Worm (Caenorhabditis elegans) whole organism, L2 larva: ENCODE results near the gene Y54G2A.16.

Source experiments
- C34F6.9 ChIP-seq: fragments of 150-350 bp; optimal IDR thresholded peaks from 2 replicates; lab custom pipeline; 2014; ENCODE audit warnings: missing biosample characterization, missing genetic modification characterization
- F13H6.1 ChIP-seq: sonication (generic microtip); optimal IDR thresholded peaks from 2 replicates; lab custom pipeline; 2016; ENCODE audit warnings: missing genetic modification characterization, missing compliant biosample characterization
- R02D3.7 ChIP-seq: fragments of 150-350 bp; optimal IDR thresholded peaks from 2 replicates; lab custom pipeline; 2014; ENCODE audit warnings: missing biosample characterization, missing genetic modification characterization
- Y55F3AM.14 ChIP-seq: fragments of 200-800 bp; sonication (Bioruptor generic); optimal IDR thresholded peaks from 2 replicates; lab custom pipeline; 2018; ENCODE audit warnings: mild to moderate bottlenecking, missing genetic modification characterization, missing compliant biosample characterization
- ZK546.5 ChIP-seq: sonication (generic microtip); optimal IDR thresholded peaks from 2 replicates; lab custom pipeline; 2017; ENCODE audit warnings: missing biosample characterization, missing genetic modification characterization
- aly-2 ChIP-seq: fragments of 150-350 bp; optimal IDR thresholded peaks from 2 replicates; lab custom pipeline; 2014; ENCODE audit warnings: missing biosample characterization, missing genetic modification characterization
- ama-1 ChIP-seq: fragments of 150-350 bp; optimal IDR thresholded peaks from 2 replicates; lab custom pipeline; 2018; ENCODE audit warnings: inconsistent platforms
- blmp-1 ChIP-seq: sonication (generic microtip); optimal IDR thresholded peaks from 2 replicates; lab custom pipeline; 2017; ENCODE audit warnings: missing genetic modification characterization, mild to moderate bottlenecking, missing compliant biosample characterization, antibody characterized with exemption, moderate library complexity; ENCODE audit not compliant: insufficient read depth
- ceh-82 ChIP-seq: fragments of 150-350 bp; optimal IDR thresholded peaks from 2 replicates; lab custom pipeline; 2014; ENCODE audit warnings: missing biosample characterization, missing genetic modification characterization
- crh-2 ChIP-seq: sonication (generic microtip); optimal IDR thresholded peaks from 2 replicates; lab custom pipeline; 2017; ENCODE audit warnings: missing biosample characterization, missing genetic modification characterization
- dmd-4 ChIP-seq: sonication (generic microtip); optimal IDR thresholded peaks from 2 replicates; lab custom pipeline; 2017; ENCODE audit warnings: missing biosample characterization, missing genetic modification characterization
- elt-1 ChIP-seq: fragments of 150-350 bp; optimal IDR thresholded peaks from 2 replicates; lab custom pipeline; 2014; ENCODE audit warnings: missing biosample characterization, missing genetic modification characterization
- elt-3 ChIP-seq: sonication (generic microtip); optimal IDR thresholded peaks from 2 replicates; lab custom pipeline; 2017; ENCODE audit warnings: missing biosample characterization, missing genetic modification characterization
- fos-1 ChIP-seq: fragments of 150-350 bp; optimal IDR thresholded peaks from 2 replicates; lab custom pipeline; 2014; ENCODE audit warnings: missing biosample characterization, missing genetic modification characterization
- gmeb-1 ChIP-seq: fragments of 150-350 bp; optimal IDR thresholded peaks from 2 replicates; lab custom pipeline; 2014; ENCODE audit warnings: missing biosample characterization, missing genetic modification characterization
- lin-11 ChIP-seq: fragments of 150-350 bp; sonication (generic microtip); optimal IDR thresholded peaks from 2 replicates; lab custom pipeline; 2014; ENCODE audit warnings: missing biosample characterization, missing genetic modification characterization, inconsistent platforms, mixed read lengths
- lin-13 ChIP-seq: fragments of 150-350 bp; optimal IDR thresholded peaks from 2 replicates; lab custom pipeline; 2014; ENCODE audit warnings: missing biosample characterization, missing genetic modification reagents, missing genetic modification characterization
- lin-39 ChIP-seq: fragments of 150-350 bp; optimal IDR thresholded peaks from 2 replicates; lab custom pipeline; 2014; ENCODE audit warnings: missing biosample characterization, missing genetic modification reagents, missing genetic modification characterization
- lsy-2 ChIP-seq, 2 experiments: fragments of 150-350 bp in 1 of 2; sonication (generic microtip) in 1 of 2; optimal IDR thresholded peaks; 2 replicates each; lab custom pipeline; 2014 to 2017; ENCODE audit warnings: missing biosample characterization in 2 of 2, missing genetic modification characterization in 2 of 2
- mbf-1 ChIP-seq: sonication (generic microtip); optimal IDR thresholded peaks from 2 replicates; lab custom pipeline; 2017; ENCODE audit warnings: missing biosample characterization, missing genetic modification characterization
- mdl-1 ChIP-seq, 2 experiments: fragments of 150-350 bp in 1 of 2; sonication (generic microtip) in 1 of 2; optimal IDR thresholded peaks; 2 replicates each; lab custom pipeline; 2017; ENCODE audit warnings: missing biosample characterization in 2 of 2, missing genetic modification characterization in 2 of 2
- nhr-129 ChIP-seq: fragments of 150-350 bp; optimal IDR thresholded peaks from 2 replicates; lab custom pipeline; 2014; ENCODE audit warnings: missing biosample characterization, missing genetic modification characterization
- nhr-21 ChIP-seq: fragments of 150-350 bp; optimal IDR thresholded peaks from 2 replicates; lab custom pipeline; 2014; ENCODE audit warnings: missing biosample characterization, missing genetic modification characterization
- nhr-237 ChIP-seq: fragments of 150-350 bp; optimal IDR thresholded peaks from 2 replicates; lab custom pipeline; 2014; ENCODE audit warnings: missing biosample characterization, missing genetic modification characterization
- nhr-25 ChIP-seq: fragments of 150-350 bp; sonication (generic microtip); optimal IDR thresholded peaks from 3 replicates; lab custom pipeline; 2014; ENCODE audit warnings: missing biosample characterization, missing genetic modification characterization
- nhr-6 ChIP-seq: fragments of 150-350 bp; optimal IDR thresholded peaks from 2 replicates; lab custom pipeline; 2014; ENCODE audit warnings: missing biosample characterization, missing genetic modification characterization
- sma-3 ChIP-seq: sonication (generic microtip); optimal IDR thresholded peaks from 2 replicates; lab custom pipeline; 2016; ENCODE audit warnings: missing genetic modification reagents, missing genetic modification characterization, missing compliant biosample characterization
- sma-9 ChIP-seq, 2 experiments: fragments of 150-350 bp in 1 of 2; sonication (generic microtip) in 1 of 2; optimal IDR thresholded peaks; 2 replicates each; lab custom pipeline; 2014 to 2016; ENCODE audit warnings: missing genetic modification characterization in 2 of 2, mild to moderate bottlenecking in 1 of 2, missing biosample characterization in 1 of 2, missing compliant biosample characterization in 1 of 2, missing genetic modification reagents in 1 of 2, moderate library complexity in 1 of 2
- unc-55 ChIP-seq: fragments of 150-350 bp; sonication (generic microtip); optimal IDR thresholded peaks from 3 replicates; lab custom pipeline; 2014; ENCODE audit warnings: missing biosample characterization, missing genetic modification reagents, missing genetic modification characterization
- unc-62 ChIP-seq: fragments of 150-350 bp; optimal IDR thresholded peaks from 2 replicates; lab custom pipeline; 2014; ENCODE audit warnings: missing biosample characterization, missing genetic modification reagents, missing genetic modification characterization
- zag-1 ChIP-seq: fragments of 150-350 bp; optimal IDR thresholded peaks from 2 replicates; lab custom pipeline; 2014; ENCODE audit warnings: missing biosample characterization, missing genetic modification characterization
- ztf-1 ChIP-seq: fragments of 200-800 bp; sonication (Bioruptor generic); conservative IDR thresholded peaks from 2 replicates; pipeline ENCODE4 v1.3.6; 2022; ENCODE audit warnings: missing genetic modification characterization, missing compliant biosample characterization
- ztf-11 ChIP-seq: sonication (generic microtip); optimal IDR thresholded peaks from 2 replicates; lab custom pipeline; 2017; ENCODE audit warnings: missing biosample characterization, missing genetic modification characterization
- ztf-4 ChIP-seq: fragments of 150-350 bp; optimal IDR thresholded peaks from 2 replicates; lab custom pipeline; 2014; ENCODE audit warnings: missing biosample characterization, missing genetic modification characterization

The Y54G2A.16 gene

ce11 chrIV:2849269-2849668 is 15.4 kb downstream of the Y54G2A.16 start:
- TF ChIP-seq nhr-21 (tag; lab: Kevin White, UChicago) (no peak), mdl-1 (tag; optimal IDR thresholded peaks at IDR 0.05; lab: Kevin White, UChicago) (no peak), R02D3.7 (tag; lab: Kevin White, UChicago) (no peak), mbf-1 (tag; lab: Kevin White, UChicago) (no peak), nhr-6 (tag; lab: Kevin White, UChicago) (no peak), ztf-1 (GFP tag; lab: Robert Waterston, UW) (no peak), elt-1 (tag; lab: Kevin White, UChicago) (no peak), sma-3 (GFP tag; lab: Kevin White, UChicago) (no peak), Y55F3AM.14 (no peak), ZK546.5 (tag; lab: Kevin White, UChicago) (no peak), lin-11 (tag; lab: Kevin White, UChicago) (no peak), ama-1 (no peak), unc-55 (GFP tag; lab: Kevin White, UChicago) (no peak), nhr-129 (tag; lab: Kevin White, UChicago) (no peak), nhr-25 (tag; lab: Kevin White, UChicago) (no peak), nhr-237 (tag; lab: Kevin White, UChicago) (no peak), ztf-11 (tag; lab: Kevin White, UChicago) (no peak)

- TF ChIP-seq lsy-2 (tag; optimal IDR thresholded peaks at IDR 0.05; lab: Kevin White, UChicago) (peak in 1 of 2 experiments; percentile 72), blmp-1 (tag; lab: Kevin White, UChicago) (no peak), ztf-4 (tag; lab: Kevin White, UChicago) (no peak), dmd-4 (tag; lab: Kevin White, UChicago) (no peak), unc-55 (GFP tag; lab: Kevin White, UChicago) (peak; percentile 56), nhr-21 (tag; lab: Kevin White, UChicago) (no peak), fos-1 (tag; lab: Kevin White, UChicago) (no peak), elt-3 (no peak), Y55F3AM.14 (no peak), C34F6.9 (tag; lab: Kevin White, UChicago) (peak; percentile 46), lin-13 (GFP tag; lab: Kevin White, UChicago) (peak; percentile 10)
Measured at ce11 chrIV:2846264-2846663, 18.4 kb downstream of the Y54G2A.16 start, which contains the start of gene Y54G2A.40. Gene Y54G2A.40 (plus strand): TSS chrIV:2846476.

- TF ChIP-seq aly-2 (tag; lab: Kevin White, UChicago) = no peak
- no peak for TF ChIP-seq lin-11 (tag; lab: Kevin White, UChicago)
- TF ChIP-seq sma-9 (GFP tag; optimal IDR thresholded peaks at IDR 0.05; lab: Kevin White, UChicago) = no peak
- TF ChIP-seq sma-9 (tag; optimal IDR thresholded peaks at IDR 0.05; lab: Kevin White, UChicago) = no peak
- TF ChIP-seq unc-62 (GFP tag; lab: Kevin White, UChicago) = no peak
- no peak for TF ChIP-seq mdl-1 (tag; optimal IDR thresholded peaks at IDR 0.05; lab: Kevin White, UChicago)
- TF ChIP-seq gmeb-1 (tag; lab: Kevin White, UChicago) = no peak
- no peak for TF ChIP-seq R02D3.7 (tag; lab: Kevin White, UChicago)
- no peak for TF ChIP-seq crh-2
- no peak for TF ChIP-seq zag-1
- no peak for TF ChIP-seq dmd-4 (tag; lab: Kevin White, UChicago)
- no peak for TF ChIP-seq F13H6.1 (tag; lab: Kevin White, UChicago)
- no peak for TF ChIP-seq ceh-82 (tag; lab: Kevin White, UChicago)
- no peak for TF ChIP-seq nhr-21 (tag; lab: Kevin White, UChicago)
Measured at ce11 chrIV:2843882-2844281, 20.8 kb downstream of the Y54G2A.16 start, which contains the start of gene Y54G2A.15. Gene Y54G2A.15 (minus strand): TSS chrIV:2843982.

- TF ChIP-seq lin-39 (tag; lab: Kevin White, UChicago) = no peak
Measured at ce11 chrIV:2842162-2842561, 22.5 kb downstream of the Y54G2A.16 start, which contains the start of gene clec-84. Gene clec-84 (plus strand): TSS chrIV:2842462.

- TF ChIP-seq fos-1 (tag; lab: Kevin White, UChicago) (peak; percentile 39), lin-39 (tag; lab: Kevin White, UChicago) (no peak)
Measured at ce11 chrIV:2841260-2841659, 23.4 kb downstream of the Y54G2A.16 start, which contains the start of gene clec-83. Gene clec-83 (minus strand): TSS chrIV:2841472.
